Worm (Caenorhabditis elegans) whole organism, L1 larva: ENCODE data around the gene clc-28.

Source experiments
- C16A3.4 ChIP-seq: fragments of 150-350 bp; optimal IDR thresholded peaks from 2 replicates; lab custom pipeline; 2014; ENCODE audit warnings: missing biosample characterization, missing genetic modification characterization
- F16B12.6 ChIP-seq: fragments of 150-350 bp; optimal IDR thresholded peaks from 2 replicates; lab custom pipeline; 2014; ENCODE audit warnings: missing biosample characterization, missing genetic modification characterization
- Y116A8C.19 ChIP-seq: sonication (generic microtip); optimal IDR thresholded peaks from 2 replicates; lab custom pipeline; 2016; ENCODE audit warnings: missing compliant biosample characterization, missing genetic modification characterization, borderline replicate concordance
- alr-1 ChIP-seq: fragments of 200-800 bp; sonication (Bioruptor generic); optimal IDR thresholded peaks from 2 replicates; lab custom pipeline; 2018; ENCODE audit warnings: borderline replicate concordance, mild to moderate bottlenecking, missing genetic modification characterization, missing compliant biosample characterization
- ama-1 ChIP-seq: fragments of 150-350 bp; optimal IDR thresholded peaks from 2 replicates; lab custom pipeline; 2014
- blmp-1 ChIP-seq: fragments of 150-350 bp; optimal IDR thresholded peaks from 2 replicates; lab custom pipeline; 2014; ENCODE audit warnings: missing biosample characterization, missing genetic modification characterization
- ceh-88 ChIP-seq: fragments of 200-800 bp; sonication (Bioruptor generic); IDR thresholded peaks from 2 replicates; pipeline ENCODE4 v1.3.6; 2022; ENCODE audit warnings: missing genetic modification characterization, missing compliant biosample characterization
- dpl-1 ChIP-seq, 3 experiments: fragments of 150-350 bp in 2 of 3; sonication (generic microtip) in 1 of 3; optimal IDR thresholded peaks; 2 replicates each; lab custom pipeline; 2014 to 2017; ENCODE audit warnings: missing biosample characterization in 3 of 3, missing genetic modification characterization in 3 of 3, missing genetic modification reagents in 3 of 3
- dsc-1 ChIP-seq: sonication (generic microtip); optimal IDR thresholded peaks from 2 replicates; lab custom pipeline; 2016; ENCODE audit warnings: mild to moderate bottlenecking, missing genetic modification characterization, missing compliant biosample characterization
- efl-1 ChIP-seq, 4 experiments: fragments of 150-350 bp; optimal IDR thresholded peaks in 3 of 4; peaks in 1 of 4; 1 replicate in 1 of 4; 2 replicates in 3 of 4; lab custom pipeline; 2014; ENCODE audit warnings: missing biosample characterization in 2 of 4, missing genetic modification characterization in 2 of 4, missing genetic modification reagents in 2 of 4
- elt-2 ChIP-seq: sonication (generic microtip); optimal IDR thresholded peaks from 2 replicates; lab custom pipeline; 2016; ENCODE audit warnings: missing genetic modification characterization, mild to moderate bottlenecking, inconsistent platforms, missing compliant biosample characterization, missing genetic modification reagents
- ets-5 ChIP-seq: fragments of 200-800 bp; sonication (Bioruptor generic); IDR thresholded peaks from 2 replicates; pipeline ENCODE4 v1.3.6; 2022; ENCODE audit warnings: missing genetic modification characterization, missing compliant biosample characterization
- fkh-10 ChIP-seq: sonication (generic microtip); optimal IDR thresholded peaks from 2 replicates; lab custom pipeline; 2017; ENCODE audit warnings: missing biosample characterization, missing genetic modification reagents, missing genetic modification characterization
- fkh-8 ChIP-seq: sonication (generic microtip); optimal IDR thresholded peaks from 2 replicates; lab custom pipeline; 2016; ENCODE audit warnings: mild to moderate bottlenecking, missing genetic modification characterization, missing compliant biosample characterization
- fos-1 ChIP-seq: fragments of 150-350 bp; optimal IDR thresholded peaks from 2 replicates; lab custom pipeline; 2014; ENCODE audit warnings: missing biosample characterization, missing genetic modification characterization
- irx-1 ChIP-seq: sonication (generic microtip); optimal IDR thresholded peaks from 2 replicates; lab custom pipeline; 2016; ENCODE audit warnings: missing genetic modification characterization, missing compliant biosample characterization
- isw-1 ChIP-seq: fragments of 200-800 bp; sonication (Bioruptor generic); IDR thresholded peaks from 2 replicates; pipeline ENCODE4 v1.3.6; 2022; ENCODE audit warnings: missing genetic modification characterization, missing compliant biosample characterization
- lin-13 ChIP-seq: fragments of 150-350 bp; optimal IDR thresholded peaks from 2 replicates; lab custom pipeline; 2014; ENCODE audit warnings: missing biosample characterization, missing genetic modification reagents, missing genetic modification characterization
- lin-14 ChIP-seq: fragments of 200-800 bp; sonication (Bioruptor generic); optimal IDR thresholded peaks from 2 replicates; lab custom pipeline; 2018; ENCODE audit warnings: mild to moderate bottlenecking, missing genetic modification characterization, moderate library complexity, missing compliant biosample characterization
- lin-35 ChIP-seq, 2 experiments: fragments of 150-350 bp; optimal IDR thresholded peaks; 2 replicates each; lab custom pipeline; 2014; ENCODE audit warnings: missing biosample characterization in 2 of 2, missing genetic modification characterization in 2 of 2, missing genetic modification reagents in 2 of 2
- lir-3 ChIP-seq: sonication (generic microtip); optimal IDR thresholded peaks from 2 replicates; lab custom pipeline; 2016; ENCODE audit warnings: mild to moderate bottlenecking, missing genetic modification characterization, moderate library complexity, missing compliant biosample characterization; ENCODE audit not compliant: poor library complexity
- lsy-2 ChIP-seq, 2 experiments: fragments of 150-350 bp; optimal IDR thresholded peaks; 2 replicates each; lab custom pipeline; 2014; ENCODE audit warnings: missing biosample characterization in 2 of 2, missing genetic modification characterization in 2 of 2
- mef-2 ChIP-seq: fragments of 150-350 bp; optimal IDR thresholded peaks from 2 replicates; lab custom pipeline; 2014; ENCODE audit warnings: missing biosample characterization, missing genetic modification characterization
- mep-1 ChIP-seq: fragments of 150-350 bp; optimal IDR thresholded peaks from 2 replicates; lab custom pipeline; 2014; ENCODE audit warnings: missing biosample characterization, missing genetic modification characterization
- nhr-237 ChIP-seq: fragments of 150-350 bp; optimal IDR thresholded peaks from 2 replicates; lab custom pipeline; 2014; ENCODE audit warnings: missing biosample characterization, missing genetic modification characterization
- nhr-28 ChIP-seq: fragments of 150-350 bp; optimal IDR thresholded peaks from 2 replicates; lab custom pipeline; 2014; ENCODE audit warnings: missing biosample characterization, missing genetic modification characterization
- nhr-85 ChIP-seq: sonication (generic microtip); peaks from one replicate; lab custom pipeline; 2016; ENCODE audit warnings: missing genetic modification characterization, inconsistent platforms, missing compliant biosample characterization
- rnt-1 ChIP-seq: sonication (generic microtip); optimal IDR thresholded peaks from 2 replicates; lab custom pipeline; 2016; ENCODE audit warnings: mild to moderate bottlenecking, missing genetic modification characterization, moderate library complexity, missing compliant biosample characterization
- sox-4 ChIP-seq: sonication (generic microtip); optimal IDR thresholded peaks from 2 replicates; lab custom pipeline; 2016; ENCODE audit warnings: missing genetic modification characterization, missing compliant biosample characterization
- sptf-1 ChIP-seq: fragments of 150-350 bp; optimal IDR thresholded peaks from 2 replicates; lab custom pipeline; 2014; ENCODE audit warnings: missing biosample characterization, missing genetic modification characterization
- swsn-7 ChIP-seq: sonication (generic microtip); optimal IDR thresholded peaks from 2 replicates; lab custom pipeline; 2016; ENCODE audit warnings: missing genetic modification characterization, missing compliant biosample characterization
- tbx-2 ChIP-seq: sonication (generic microtip); optimal IDR thresholded peaks from 2 replicates; lab custom pipeline; 2016; ENCODE audit warnings: missing genetic modification characterization, missing compliant biosample characterization
- tlp-1 ChIP-seq: fragments of 150-350 bp; optimal IDR thresholded peaks from 2 replicates; lab custom pipeline; 2014; ENCODE audit warnings: missing biosample characterization, missing genetic modification characterization
- unc-130 ChIP-seq: fragments of 150-350 bp; optimal IDR thresholded peaks from 2 replicates; lab custom pipeline; 2017; ENCODE audit warnings: missing biosample characterization, missing genetic modification characterization, inconsistent platforms
- unc-62 ChIP-seq: fragments of 150-350 bp; optimal IDR thresholded peaks from 2 replicates; lab custom pipeline; 2014; ENCODE audit warnings: missing biosample characterization, missing genetic modification reagents, missing genetic modification characterization
- zip-4 ChIP-seq: fragments of 200-800 bp; sonication (Bioruptor generic); optimal IDR thresholded peaks from 2 replicates; lab custom pipeline; 2018; ENCODE audit warnings: mild to moderate bottlenecking, missing genetic modification characterization, moderate library complexity, missing compliant biosample characterization
- ztf-4 ChIP-seq: fragments of 150-350 bp; optimal IDR thresholded peaks from 2 replicates; lab custom pipeline; 2014; ENCODE audit warnings: missing biosample characterization, missing genetic modification characterization

clc-28 gene

ce11 chrIII:8370846-8371257 is 31.6 kb upstream of the clc-28 start (continued):
- TF ChIP-seq tbx-2 (tag; lab: Kevin White, UChicago) (peak; percentile 13), nhr-28 (tag; lab: Kevin White, UChicago) (no peak), rnt-1 (peak; percentile 4)

- TF ChIP-seq irx-1 (tag; lab: Kevin White, UChicago) (no peak), efl-1 (optimal IDR thresholded peaks at IDR 0.05; lab: Kevin White, UChicago) (peak; percentile 35 to 55), efl-1 (GFP tag; optimal IDR thresholded peaks at IDR 0.05 in 1 of 2; lab: Kevin White, UChicago) (peak; percentile 51 to 60), mef-2 (tag; lab: Kevin White, UChicago) (no peak), dpl-1 (GFP tag; optimal IDR thresholded peaks at IDR 0.05; lab: Kevin White, UChicago) (peak in 1 of 3 experiments; percentile 36), lin-35 (GFP tag; optimal IDR thresholded peaks at IDR 0.05; lab: Kevin White, UChicago) (peak in 1 of 2 experiments; percentile 4)
- TF ChIP-seq, all 84 proteins: peak for 3
These were observed 30.9 kb upstream of the clc-28 start for ce11 chrIII:8370188-8370587.

- TF ChIP-seq efl-1 (optimal IDR thresholded peaks at IDR 0.05; lab: Kevin White, UChicago), result no peak
- peak in 1 of 2 experiments; percentile 17 for TF ChIP-seq efl-1 (GFP tag; optimal IDR thresholded peaks at IDR 0.05 in 1 of 2; lab: Kevin White, UChicago)
- no peak for TF ChIP-seq rnt-1
These were observed 29.9 kb upstream of the clc-28 start for ce11 chrIII:8369172-8369571.

ce11 chrIII:8368619-8369018 is 29.3 kb upstream of the clc-28 start, which contains the start of gene R05D3.9:
R05D3.9 (minus strand) TSS chrIII:8368719.
- TF ChIP-seq ama-1 (lab: Kevin White, UChicago) (no peak), blmp-1 (peak; percentile 35), unc-130 (tag; lab: Kevin White, UChicago) (no peak), unc-62 (no peak), tlp-1 (tag; lab: Kevin White, UChicago) (no peak), F16B12.6 (tag; lab: Kevin White, UChicago) (no peak), lsy-2 (tag; optimal IDR thresholded peaks at IDR 0.05; lab: Kevin White, UChicago) (no peak), sox-4 (tag; lab: Kevin White, UChicago) (no peak), alr-1 (no peak), sptf-1 (tag; lab: Kevin White, UChicago) (no peak), fkh-8 (tag; lab: Kevin White, UChicago) (no peak), nhr-85 (tag; lab: Kevin White, UChicago) (peak; percentile 46), efl-1 (optimal IDR thresholded peaks at IDR 0.05; lab: Kevin White, UChicago) (no peak), efl-1 (GFP tag; optimal IDR thresholded peaks at IDR 0.05 in 1 of 2; lab: Kevin White, UChicago) (peak in 1 of 2 experiments; percentile 6), isw-1 (no peak), swsn-7 (tag; lab: Kevin White, UChicago) (no peak), mep-1 (tag; lab: Kevin White, UChicago) (peak; percentile 49), elt-2 (tag; lab: Kevin White, UChicago) (no peak), C16A3.4 (tag; lab: Kevin White, UChicago) (no peak), Y116A8C.19 (tag; lab: Kevin White, UChicago) (no peak), lin-14 (GFP tag; lab: Kevin White, UChicago) (no peak), tbx-2 (tag; lab: Kevin White, UChicago) (no peak), dsc-1 (tag; lab: Kevin White, UChicago) (no peak), lin-13 (GFP tag; lab: Kevin White, UChicago) (no peak), ceh-88 (GFP tag; lab: Robert Waterston, UW) (no peak), lir-3 (tag; lab: Kevin White, UChicago) (no peak), fkh-10 (no peak), ztf-4 (tag; lab: Kevin White, UChicago) (no peak), dpl-1 (GFP tag; optimal IDR thresholded peaks at IDR 0.05; lab: Kevin White, UChicago) (no peak), ets-5 (GFP tag; lab: Robert Waterston, UW) (no peak), fos-1 (tag; lab: Kevin White, UChicago) (no peak), zip-4 (GFP tag; lab: Kevin White, UChicago) (no peak), nhr-28 (tag; lab: Kevin White, UChicago) (no peak), nhr-237 (tag; lab: Kevin White, UChicago) (no peak)
